Worm (Caenorhabditis elegans) whole organism, mixed stage, embryonic: Measurements from ENCODE around the gene Y44A6D.7.

Source experiments
- M03D4.4 ChIP-seq: sonication (generic microtip); optimal IDR thresholded peaks from 2 replicates; lab custom pipeline; 2017; ENCODE audit warnings: mild to moderate bottlenecking, missing genetic modification characterization, missing compliant biosample characterization
- bed-3 ChIP-seq: fragments of 200-800 bp; sonication (Bioruptor generic); optimal IDR thresholded peaks from 3 replicates; lab custom pipeline; 2018; ENCODE audit warnings: mild to moderate bottlenecking, missing genetic modification characterization, moderate library complexity, missing compliant biosample characterization
- blmp-1 ChIP-seq: fragments of 150-350 bp; optimal IDR thresholded peaks from 2 replicates; lab custom pipeline; 2014; ENCODE audit warnings: missing biosample characterization, missing genetic modification characterization
- ceh-39 ChIP-seq: fragments of 150-350 bp; optimal IDR thresholded peaks from 2 replicates; lab custom pipeline; 2014; ENCODE audit warnings: missing biosample characterization, missing genetic modification characterization
- ceh-43 ChIP-seq: fragments of 200-800 bp; sonication (Bioruptor generic); optimal IDR thresholded peaks from 2 replicates; lab custom pipeline; 2018; ENCODE audit warnings: mild to moderate bottlenecking, missing genetic modification characterization, moderate library complexity, missing compliant biosample characterization
- ces-1 ChIP-seq: fragments of 150-350 bp; optimal IDR thresholded peaks from 2 replicates; lab custom pipeline; 2014; ENCODE audit warnings: missing biosample characterization, missing genetic modification reagents, missing genetic modification characterization
- cnd-1 ChIP-seq: fragments of 200-800 bp; sonication (Bioruptor generic); optimal IDR thresholded peaks from 2 replicates; lab custom pipeline; 2018; ENCODE audit warnings: mild to moderate bottlenecking, missing genetic modification characterization, missing compliant biosample characterization
- drap-1 ChIP-seq: fragments of 200-800 bp; sonication (Bioruptor generic); optimal IDR thresholded peaks from 3 replicates; lab custom pipeline; 2018; ENCODE audit warnings: mild to moderate bottlenecking, missing genetic modification characterization, missing compliant biosample characterization
- elt-3 ChIP-seq: fragments of 150-350 bp; optimal IDR thresholded peaks from 2 replicates; lab custom pipeline; 2014; ENCODE audit warnings: missing biosample characterization, missing genetic modification characterization
- flh-1 ChIP-seq: fragments of 200-800 bp; sonication (Bioruptor generic); optimal IDR thresholded peaks from 2 replicates; lab custom pipeline; 2018; ENCODE audit warnings: mild to moderate bottlenecking, missing genetic modification characterization, moderate library complexity, missing compliant biosample characterization
- ham-2 ChIP-seq: fragments of 200-800 bp; sonication (Bioruptor generic); optimal IDR thresholded peaks from 2 replicates; lab custom pipeline; 2018; ENCODE audit warnings: mild to moderate bottlenecking, missing genetic modification characterization, missing compliant biosample characterization
- lin-13 ChIP-seq: fragments of 150-350 bp; optimal IDR thresholded peaks from 2 replicates; lab custom pipeline; 2014; ENCODE audit warnings: missing biosample characterization, missing genetic modification characterization
- lin-32 ChIP-seq: fragments of 200-800 bp; sonication (Bioruptor generic); optimal IDR thresholded peaks from 2 replicates; lab custom pipeline; 2018; ENCODE audit warnings: mild to moderate bottlenecking, missing genetic modification characterization, missing compliant biosample characterization
- lsy-2 ChIP-seq: fragments of 150-350 bp; optimal IDR thresholded peaks from 2 replicates; lab custom pipeline; 2014; ENCODE audit warnings: missing biosample characterization, missing genetic modification characterization
- mab-5 ChIP-seq: fragments of 150-350 bp; optimal IDR thresholded peaks from 2 replicates; lab custom pipeline; 2014; ENCODE audit warnings: missing biosample characterization, missing genetic modification characterization
- mep-1 ChIP-seq: fragments of 150-350 bp; optimal IDR thresholded peaks from 2 replicates; lab custom pipeline; 2017; ENCODE audit warnings: missing biosample characterization, missing genetic modification reagents, missing genetic modification characterization, inconsistent platforms
- mls-2 ChIP-seq: sonication (generic microtip); optimal IDR thresholded peaks from 2 replicates; lab custom pipeline; 2016; ENCODE audit warnings: mild to moderate bottlenecking, missing genetic modification characterization, moderate library complexity, missing compliant biosample characterization
- nhr-12 ChIP-seq: fragments of 150-350 bp; optimal IDR thresholded peaks from 2 replicates; lab custom pipeline; 2014; ENCODE audit warnings: missing biosample characterization, missing genetic modification characterization
- nhr-2 ChIP-seq: fragments of 150-350 bp; optimal IDR thresholded peaks from 2 replicates; lab custom pipeline; 2014; ENCODE audit warnings: missing biosample characterization, missing genetic modification characterization
- nhr-237 ChIP-seq: fragments of 150-350 bp; optimal IDR thresholded peaks from 2 replicates; lab custom pipeline; 2014; ENCODE audit warnings: missing biosample characterization, missing genetic modification characterization
- nhr-76 ChIP-seq: sonication (generic microtip); optimal IDR thresholded peaks from 2 replicates; lab custom pipeline; 2017; ENCODE audit warnings: missing biosample characterization, missing genetic modification characterization
- sem-2 ChIP-seq: fragments of 200-800 bp; sonication (Bioruptor generic); optimal IDR thresholded peaks from 2 replicates; lab custom pipeline; 2018; ENCODE audit warnings: mild to moderate bottlenecking, missing genetic modification characterization, missing compliant biosample characterization
- snpc-4 ChIP-seq: fragments of 150-350 bp; optimal IDR thresholded peaks from 2 replicates; lab custom pipeline; 2014; ENCODE audit warnings: missing biosample characterization, missing genetic modification characterization
- sptf-1 ChIP-seq: sonication (generic microtip); optimal IDR thresholded peaks from 2 replicates; lab custom pipeline; 2017; ENCODE audit warnings: mild to moderate bottlenecking, missing genetic modification characterization, moderate library complexity, missing compliant biosample characterization
- tbx-8 ChIP-seq: fragments of 200-800 bp; sonication (Bioruptor generic); optimal IDR thresholded peaks from 2 replicates; lab custom pipeline; 2018; ENCODE audit warnings: mild to moderate bottlenecking, missing genetic modification characterization, moderate library complexity, missing compliant biosample characterization
- unc-120 ChIP-seq: sonication (generic microtip); optimal IDR thresholded peaks from 2 replicates; lab custom pipeline; 2017; ENCODE audit warnings: missing genetic modification characterization, missing compliant biosample characterization; ENCODE audit not compliant: poor library complexity, severe bottlenecking
- unc-39 ChIP-seq: fragments of 150-350 bp; optimal IDR thresholded peaks from 2 replicates; lab custom pipeline; 2014; ENCODE audit warnings: missing biosample characterization, missing genetic modification characterization
- unc-62 ChIP-seq: fragments of 150-350 bp; optimal IDR thresholded peaks from 2 replicates; lab custom pipeline; 2014; ENCODE audit warnings: missing biosample characterization, missing genetic modification reagents, missing genetic modification characterization
- zip-8 ChIP-seq: fragments of 150-350 bp; optimal IDR thresholded peaks from 2 replicates; lab custom pipeline; 2014; ENCODE audit warnings: missing biosample characterization, missing genetic modification characterization
- ztf-11 ChIP-seq: fragments of 150-350 bp; optimal IDR thresholded peaks from 2 replicates; lab custom pipeline; 2014; ENCODE audit warnings: missing biosample characterization, missing genetic modification characterization

Gene Y44A6D.7

DNA sequence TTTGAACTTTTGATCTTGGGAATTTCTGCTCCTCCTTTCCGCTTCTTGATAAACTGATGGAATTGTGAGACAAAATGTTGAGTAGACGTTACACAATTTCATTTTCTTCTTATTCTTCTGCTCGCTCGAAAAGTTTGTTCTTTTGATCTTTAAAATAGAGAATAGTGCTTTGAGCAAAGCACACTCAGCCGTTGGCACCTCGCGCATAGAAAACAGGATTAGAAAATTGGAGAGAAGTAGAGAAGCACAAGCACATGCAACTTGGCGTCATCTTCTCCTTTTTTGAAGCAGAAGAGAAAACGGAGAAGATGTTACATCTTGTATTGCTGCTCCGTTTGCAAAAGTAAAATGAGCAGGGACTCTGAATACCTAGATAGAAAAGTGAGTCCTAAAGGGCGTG is 32.3 kb upstream of the Y44A6D.7 start:
- peak; percentile 30 for TF ChIP-seq unc-62
- peak; percentile 96 for TF ChIP-seq ces-1
- no peak for TF ChIP-seq flh-1
- peak; percentile 33 for TF ChIP-seq mep-1 (tag; lab: Kevin White, UChicago)
- no peak for TF ChIP-seq drap-1 (GFP tag; lab: Kevin White, UChicago)

DNA sequence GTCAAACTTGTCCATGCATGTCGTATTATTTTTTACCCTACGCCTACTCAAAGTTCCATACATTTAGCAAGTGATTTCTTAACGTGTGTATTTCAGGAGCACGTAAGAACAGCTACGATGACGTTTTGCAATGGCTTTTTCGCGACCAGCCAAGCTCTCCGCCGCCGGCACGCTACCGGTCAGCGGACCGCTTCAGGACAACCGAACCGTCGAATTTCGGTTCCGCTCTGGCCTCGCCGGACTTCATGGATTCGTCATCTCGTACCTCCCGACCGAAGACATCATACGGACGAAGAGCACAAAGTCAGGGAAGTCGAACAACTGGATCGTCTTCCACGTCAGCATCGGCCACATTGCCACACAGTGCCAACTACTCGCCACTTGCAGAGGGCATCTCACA is 30.9 kb upstream of the Y44A6D.7 start:
- TF ChIP-seq lin-32 (GFP tag; lab: Kevin White, UChicago), result no peak
- TF ChIP-seq, all 35 proteins: peak for 0

DNA sequence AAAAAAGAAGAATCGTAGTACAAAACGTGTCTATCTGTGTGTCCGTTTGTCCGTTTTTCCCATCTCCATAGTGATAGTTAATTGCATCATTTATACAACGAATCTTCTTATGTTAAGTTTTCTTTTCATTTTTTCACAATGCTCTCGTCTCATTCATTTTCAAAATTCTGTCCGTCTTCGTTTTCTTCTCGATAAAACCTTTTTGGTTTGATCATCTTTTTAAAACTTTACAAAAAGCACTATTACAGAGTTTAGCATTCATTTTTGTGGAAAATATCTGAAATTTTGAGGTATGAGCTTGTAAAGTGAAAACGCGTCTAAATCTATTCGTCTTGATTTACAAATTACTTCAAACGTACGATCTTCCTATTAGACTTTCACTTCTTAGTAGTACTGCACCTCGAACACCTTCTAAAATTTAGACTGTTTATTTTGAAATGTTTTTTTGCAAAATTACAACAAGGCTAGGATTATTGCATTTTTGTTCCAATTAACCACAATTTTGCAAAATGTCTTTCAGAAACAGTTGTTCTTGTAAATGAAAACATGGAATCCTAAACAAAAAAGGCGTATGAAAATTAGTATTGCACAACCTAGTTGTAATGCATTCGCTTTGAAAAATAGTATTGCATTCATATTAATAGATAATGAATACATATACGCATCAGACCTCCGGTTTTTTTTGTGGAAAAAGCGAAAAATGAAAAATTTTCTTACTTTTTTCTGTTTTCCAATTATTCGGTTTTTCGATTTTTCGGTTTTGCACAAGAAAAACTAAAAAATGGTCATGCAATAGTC is 29.3 kb upstream of the Y44A6D.7 start:
- TF ChIP-seq unc-39 (tag; lab: Kevin White, UChicago) (no peak), sptf-1 (tag; lab: Kevin White, UChicago) (no peak), drap-1 (GFP tag; lab: Kevin White, UChicago) (no peak), unc-120 (no peak), zip-8 (no peak), elt-3 (tag; lab: Kevin White, UChicago) (no peak), ceh-39 (no peak), lsy-2 (no peak), ceh-43 (no peak), M03D4.4 (tag; lab: Kevin White, UChicago) (no peak), ham-2 (GFP tag; lab: Kevin White, UChicago) (no peak), nhr-76 (tag; lab: Kevin White, UChicago) (no peak), nhr-237 (tag; lab: Kevin White, UChicago) (no peak), lin-13 (tag; lab: Kevin White, UChicago) (no peak), snpc-4 (tag; lab: Kevin White, UChicago) (no peak), blmp-1 (tag; lab: Kevin White, UChicago) (no peak), ces-1 (no peak), mep-1 (tag; lab: Kevin White, UChicago) (no peak), nhr-2 (tag; lab: Kevin White, UChicago) (no peak)

DNA sequence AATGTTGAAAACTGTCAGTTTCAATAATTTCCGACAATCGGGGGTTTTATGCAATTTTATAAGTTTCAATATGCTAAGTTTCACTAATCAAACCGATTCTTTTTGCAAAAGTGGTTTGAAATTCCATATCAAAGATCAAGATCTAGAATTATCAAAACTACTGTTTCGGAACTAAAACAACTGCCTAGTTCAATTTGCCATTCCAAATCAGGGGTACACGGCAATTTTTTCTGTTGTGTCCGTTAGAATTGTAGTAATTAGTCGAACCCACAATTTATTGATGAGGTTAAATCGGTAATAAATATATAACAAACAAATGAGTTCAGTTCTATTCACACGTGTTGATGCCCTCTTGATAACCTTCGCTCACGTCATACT is 28.7 kb upstream of the Y44A6D.7 start:
- TF ChIP-seq mls-2 (tag; lab: Kevin White, UChicago), result no peak
- TF ChIP-seq unc-62, result no peak
- TF ChIP-seq mep-1 (tag; lab: Kevin White, UChicago), result no peak
- no peak for TF ChIP-seq tbx-8 (GFP tag; lab: Kevin White, UChicago)
- TF ChIP-seq cnd-1 (tag; lab: Kevin White, UChicago), result no peak
- no peak for TF ChIP-seq mab-5
- TF ChIP-seq sem-2, result no peak
- TF ChIP-seq ceh-43, result no peak
- no peak for TF ChIP-seq bed-3
- no peak for TF ChIP-seq nhr-12 (tag; lab: Kevin White, UChicago)
- no peak for TF ChIP-seq lin-13 (tag; lab: Kevin White, UChicago)
- no peak for TF ChIP-seq ceh-39
- no peak for TF ChIP-seq flh-1
- no peak for TF ChIP-seq ces-1
- no peak for TF ChIP-seq nhr-76 (tag; lab: Kevin White, UChicago)
- no peak for TF ChIP-seq blmp-1 (tag; lab: Kevin White, UChicago)

DNA sequence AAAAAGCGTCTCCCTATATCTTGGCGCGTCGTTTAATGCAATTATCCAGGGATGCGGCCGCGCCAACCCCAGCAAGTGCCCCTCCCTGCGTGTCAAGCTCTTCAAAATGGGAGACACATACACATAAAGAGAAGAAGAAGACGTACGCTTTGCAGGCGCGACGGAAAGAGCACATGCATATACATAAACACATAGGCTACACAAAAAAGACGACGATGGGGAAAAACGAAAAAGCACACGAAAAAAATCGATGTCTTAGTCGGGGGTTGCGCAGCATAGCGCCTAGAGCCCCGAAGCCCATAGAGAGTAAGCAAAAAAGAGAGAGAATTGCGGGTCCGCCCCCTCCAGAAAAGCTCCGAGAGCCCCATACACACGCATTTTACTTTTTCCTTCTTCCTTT is 25.4 kb upstream of the Y44A6D.7 start, which contains the start of gene tpan-1:
Gene tpan-1 (plus strand): TSS at position 398 of the 400 bp plus-strand sequence.
- TF ChIP-seq ztf-11 (tag; lab: Kevin White, UChicago) (no peak), ces-1 (peak; percentile 88), drap-1 (GFP tag; lab: Kevin White, UChicago) (peak; percentile 41)

DNA sequence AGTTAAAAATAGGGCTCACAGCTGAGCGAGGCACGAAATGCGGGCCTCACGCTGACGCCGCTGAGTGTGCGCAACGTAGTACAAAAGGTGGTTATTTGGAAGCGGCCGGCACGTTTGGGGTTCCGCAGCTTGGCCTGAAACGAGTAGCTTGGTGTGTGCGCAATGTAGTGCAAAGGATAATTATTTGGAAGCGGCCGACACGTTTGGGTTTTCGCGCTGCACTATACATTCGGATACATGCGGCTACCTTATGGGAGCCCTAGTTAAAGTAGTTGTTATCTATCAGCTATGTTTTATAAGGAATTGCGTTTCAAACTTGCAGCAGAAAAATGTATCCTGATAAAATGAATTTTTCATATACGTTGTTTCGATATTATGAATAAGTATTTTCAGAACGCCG is 24.5 kb upstream of the Y44A6D.7 start, which contains the start of gene Y44A6D.1:
Gene Y44A6D.1 (minus strand): TSS at position 23 of the 400 bp plus-strand sequence.
- TF ChIP-seq drap-1 (GFP tag; lab: Kevin White, UChicago), result peak; percentile 39
- TF ChIP-seq bed-3, result no peak
